Fruit fly (Drosophila melanogaster): Measurements from ENCODE around the gene Rev1.
A peak's percentile ranks its signal among the peaks of the same experiment; 100 is the strongest.

Rev1 gene

DNA sequence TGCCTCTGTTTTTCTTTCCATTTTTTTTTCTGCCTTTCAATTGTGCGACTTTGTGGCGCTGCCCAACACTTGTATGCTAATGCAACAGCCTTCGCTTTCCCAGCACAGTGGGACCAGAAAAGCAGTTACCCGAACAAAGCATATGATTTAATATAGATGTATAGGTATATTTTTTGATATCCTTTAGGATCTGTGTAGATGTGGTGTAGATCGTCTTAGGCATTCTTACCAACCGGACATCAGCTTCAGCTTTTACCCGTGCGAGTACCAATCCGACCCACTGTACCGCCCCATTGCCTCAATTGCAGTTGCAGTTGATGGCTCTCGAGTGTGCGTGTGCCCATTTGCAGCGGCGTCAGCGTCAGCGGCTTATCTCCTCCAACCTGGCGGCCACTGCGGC, 17.7 kb upstream of the Rev1 start:
- TF ChIP-seq CG1529 (GFP tag; optimal IDR thresholded peaks at IDR 0.05) (peak; percentile 54), pzg (GFP tag; optimal IDR thresholded peaks at IDR 0.05) (no peak), CG12659 (GFP tag; optimal IDR thresholded peaks at IDR 0.05) (peak; percentile 27), CG1603 (tag; optimal IDR thresholded peaks at IDR 0.05) (peak; percentile 91), CG12744 (GFP tag; optimal IDR thresholded peaks at IDR 0.05) (no peak), CG2199 (GFP tag; IDR thresholded peaks at IDR 0.05) (0 out of 3 replicates have a peak, but pooled peaks have one; percentile 7), CG7963 (GFP tag; IDR thresholded peaks at IDR 0.05; ENCODE audit: partially characterized antibody) (no peak), hkb (optimal IDR thresholded peaks at IDR 0.05) (no peak), hkb (GFP tag; IDR thresholded peaks at IDR 0.05) (peak; percentile 68), CG6175 (GFP tag; IDR thresholded peaks at IDR 0.05) (no peak), Pdp1 (GFP tag; optimal IDR thresholded peaks at IDR 0.05) (peak; percentile 25 to 36), CG6791 (GFP tag; IDR thresholded peaks at IDR 0.05; ENCODE audit: partially characterized antibody) (no peak), CG10209 (GFP tag; optimal IDR thresholded peaks at IDR 0.05) (peak; percentile 70), slp2 (GFP tag; optimal IDR thresholded peaks at IDR 0.05) (peak; percentile 2), tap (tag; optimal IDR thresholded peaks at IDR 0.05) (peak; percentile 56), Ada2b (GFP tag; IDR thresholded peaks at IDR 0.05) (peak; percentile 69), CG10979 (tag; optimal IDR thresholded peaks at IDR 0.05) (peak; percentile 81), CG31224 (GFP tag; IDR thresholded peaks at IDR 0.05) (peak; percentile 19; the same call in 1 of the 2 replicates), CG32772 (GFP tag; IDR thresholded peaks at IDR 0.05) (peak; percentile 74), Dp (GFP tag; optimal IDR thresholded peaks at IDR 0.05) (no peak), CG15073 (GFP tag; optimal IDR thresholded peaks at IDR 0.05) (no peak), gsb (GFP tag; IDR thresholded peaks at IDR 0.05) (no peak), Hr3 (GFP tag; optimal IDR thresholded peaks at IDR 0.05) (peak; percentile 57), ab (GFP tag; optimal IDR thresholded peaks at IDR 0.05) (peak; percentile 12), Gug (GFP tag; IDR thresholded peaks at IDR 0.05) (peak; percentile 62; the same call in 3 of the 4 replicates), CG11504 (tag; optimal IDR thresholded peaks at IDR 0.05) (peak; percentile 75), ATbp (GFP tag; optimal IDR thresholded peaks at IDR 0.05) (peak; percentile 80), E2f1 (GFP tag; IDR thresholded peaks at IDR 0.05) (peak; percentile 62), HLHmδ (GFP tag; optimal IDR thresholded peaks at IDR 0.05) (no peak), klu (GFP tag; IDR thresholded peaks at IDR 0.05) (no peak), CG8281 (tag; optimal IDR thresholded peaks at IDR 0.05) (peak; percentile 5), CG34224 (GFP tag; IDR thresholded peaks at IDR 0.05; ENCODE audit: partially characterized antibody) (no peak), CG4282 (GFP tag; optimal IDR thresholded peaks at IDR 0.05) (no peak), tx (GFP tag; optimal IDR thresholded peaks at IDR 0.05) (peak; percentile 12), nerfin-2 (GFP tag; IDR thresholded peaks at IDR 0.05; ENCODE audit: partially characterized antibody) (no peak), otp (GFP tag; IDR thresholded peaks at IDR 0.05) (peak; percentile 78; the same call in 2 of the 3 replicates), ERR (GFP tag; optimal IDR thresholded peaks at IDR 0.05) (no peak), CG12236 (GFP tag; optimal IDR thresholded peaks at IDR 0.05) (no peak), CG6272 (GFP tag; IDR thresholded peaks at IDR 0.05) (peak; percentile 22; the same call in 1 of the 2 replicates), caup (GFP tag; optimal IDR thresholded peaks at IDR 0.05; ENCODE audit: severe bottlenecking) (peak; percentile 1), CG9932 (GFP tag; IDR thresholded peaks at IDR 0.05) (no peak), az2 (GFP tag; optimal IDR thresholded peaks at IDR 0.05) (peak; percentile 65), CG17802 (tag; optimal IDR thresholded peaks at IDR 0.05) (peak; percentile 46), tgo (GFP tag; IDR thresholded peaks at IDR 0.05) (peak; percentile 64), sim (GFP tag; IDR thresholded peaks at IDR 0.05) (peak; percentile 65; the same call in 1 of the 2 replicates), fd96Cb (tag; optimal IDR thresholded peaks at IDR 0.05) (peak; percentile 74), CG2678 (tag; optimal IDR thresholded peaks at IDR 0.05) (peak; percentile 59), CTCF (GFP tag; optimal IDR thresholded peaks at IDR 0.05) (peak; percentile 25), CG14014 (GFP tag; IDR thresholded peaks at IDR 0.05) (peak; percentile 32; the same call in 1 of the 2 replicates), Sox100B (GFP tag; optimal IDR thresholded peaks at IDR 0.05) (peak; percentile 44), CG11093 (GFP tag; IDR thresholded peaks at IDR 0.05) (0 out of 3 replicates have a peak, but pooled peaks have one; percentile 36)
